Fruit fly (Drosophila melanogaster) S2 (cell line): ENCODE measurements around the gene tefu.

Experiments
- CG8478 ChIP-seq: fragments of >200 bp; optimal IDR thresholded peaks from 2 replicates; lab custom pipeline; 2018
- CTCF ChIP-seq, 2 experiments: fragments of >200 bp; optimal IDR thresholded peaks; 2 replicates each; lab custom pipeline; 2018

dm6 chr3R:15218824-15219576 lies 23.0 kb downstream of the tefu start, which contains the start of the genes SIDL and CG12241:
- TF ChIP-seq CG8478 (lab: Kevin White, UChicago) (no peak), CTCF (optimal IDR thresholded peaks at IDR 0.05; lab: Kevin White, UChicago) (no peak)
